Fruit fly (Drosophila melanogaster): Measurements from ENCODE around the gene CG13895.

The CG13895 gene

dm6 chr3L:735948-736347, 27.9 kb upstream of the CG13895 start (continued):
- TF ChIP-seq Deaf1 (tag; optimal IDR thresholded peaks at IDR 0.05) (no peak), sim (GFP tag; IDR thresholded peaks at IDR 0.05) (no peak), Hr78 (GFP tag; optimal IDR thresholded peaks at IDR 0.05) (no peak), CG9437 (GFP tag; optimal IDR thresholded peaks at IDR 0.05) (no peak), Drgx (GFP tag; IDR thresholded peaks at IDR 0.05) (peak; percentile 76), wek (GFP tag; optimal IDR thresholded peaks at IDR 0.05) (no peak), abd-A (tag; optimal IDR thresholded peaks at IDR 0.05) (no peak), lbe (GFP tag; optimal IDR thresholded peaks at IDR 0.05) (no peak), CG15269 (tag; optimal IDR thresholded peaks at IDR 0.05) (no peak), CG15601 (tag; optimal IDR thresholded peaks at IDR 0.05) (peak; percentile 44), cad (GFP tag; optimal IDR thresholded peaks at IDR 0.05) (no peak), ems (GFP tag; optimal IDR thresholded peaks at IDR 0.05) (no peak), CG33557 (GFP tag; optimal IDR thresholded peaks at IDR 0.05) (no peak), CG7928 (GFP tag; optimal IDR thresholded peaks at IDR 0.05) (no peak), gcm (GFP tag; optimal IDR thresholded peaks at IDR 0.05) (no peak), crol (GFP tag; IDR thresholded peaks at IDR 0.05) (no peak), fd3F (GFP tag; optimal IDR thresholded peaks at IDR 0.05) (no peak), CG1024 (GFP tag; IDR thresholded peaks at IDR 0.05) (no peak), CG3847 (GFP tag; IDR thresholded peaks at IDR 0.05) (no peak), NK7.1 (GFP tag; optimal IDR thresholded peaks at IDR 0.05) (no peak), chm (GFP tag; IDR thresholded peaks at IDR 0.05) (peak; percentile 53; the same call in 1 of the 2 replicates), CG31388 (GFP tag; optimal IDR thresholded peaks at IDR 0.05) (no peak), CG7786 (GFP tag; optimal IDR thresholded peaks at IDR 0.05) (no peak), CG6689 (GFP tag; IDR thresholded peaks at IDR 0.05) (peak; percentile 28; the same call in 1 of the 2 replicates), run (tag; optimal IDR thresholded peaks at IDR 0.05) (no peak), CG4328 (GFP tag; optimal IDR thresholded peaks at IDR 0.05) (no peak), bbx (GFP tag; IDR thresholded peaks at IDR 0.05; ENCODE audit: partially characterized antibody) (no peak), scrt (GFP tag; optimal IDR thresholded peaks at IDR 0.05) (no peak), CG11085 (GFP tag; IDR thresholded peaks at IDR 0.05) (no peak), CG13894 (tag; optimal IDR thresholded peaks at IDR 0.05) (no peak), CG10321 (GFP tag; IDR thresholded peaks at IDR 0.05) (0 out of 2 replicates have a peak, but pooled peaks have one; percentile 6), CG11456 (GFP tag; IDR thresholded peaks at IDR 0.05) (no peak), kni (GFP tag; optimal IDR thresholded peaks at IDR 0.05) (no peak), Hr39 (optimal IDR thresholded peaks at IDR 0.05) (no peak), Taf1 (GFP tag; IDR thresholded peaks at IDR 0.05) (no peak), eyg (GFP tag; optimal IDR thresholded peaks at IDR 0.05) (no peak), CG4360 (GFP tag; IDR thresholded peaks at IDR 0.05) (peak; percentile 23; the same call in 1 of the 2 replicates), gcm2 (GFP tag; optimal IDR thresholded peaks at IDR 0.05) (no peak), CG17328 (GFP tag; IDR thresholded peaks at IDR 0.05) (0 out of 2 replicates have a peak, but pooled peaks have one; percentile 26), Camta (GFP tag; optimal IDR thresholded peaks at IDR 0.05) (no peak), CG5953 (GFP tag; IDR thresholded peaks at IDR 0.05) (no peak), CG8388 (GFP tag; optimal IDR thresholded peaks at IDR 0.05) (peak; percentile 1), mld (GFP tag; IDR thresholded peaks at IDR 0.05; ENCODE audit: partially characterized antibody) (no peak), Lim3 (GFP tag; IDR thresholded peaks at IDR 0.05) (no peak), zen (tag; optimal IDR thresholded peaks at IDR 0.05) (no peak), Atf6 (GFP tag; IDR thresholded peaks at IDR 0.05) (no peak), CG2202 (tag; optimal IDR thresholded peaks at IDR 0.05) (peak; percentile 18), HLHmδ (GFP tag; optimal IDR thresholded peaks at IDR 0.05) (no peak), slp2 (GFP tag; optimal IDR thresholded peaks at IDR 0.05) (no peak), cg (GFP tag; optimal IDR thresholded peaks at IDR 0.05) (no peak), CG17829 (tag; optimal IDR thresholded peaks at IDR 0.05) (peak; percentile 22), Pdp1 (GFP tag; optimal IDR thresholded peaks at IDR 0.05) (peak in 1 of 2 experiments; percentile 24)

Measured in whole organism, embryonic.